Worm (Caenorhabditis elegans) whole organism, late embryonic: ENCODE data around the gene C45G9.14.
A peak's percentile ranks its signal among the peaks of the same experiment; 100 is the strongest.

Source experiments
- C38D4.7 ChIP-seq: fragments of 200-800 bp; sonication (Bioruptor generic); optimal IDR thresholded peaks from 2 replicates; lab custom pipeline; 2018; ENCODE audit warnings: mild to moderate bottlenecking, missing genetic modification characterization, moderate library complexity, missing compliant biosample characterization
- F13H6.1 ChIP-seq: sonication (generic microtip); optimal IDR thresholded peaks from 2 replicates; lab custom pipeline; 2016; ENCODE audit warnings: missing genetic modification characterization, missing compliant biosample characterization
- K02D7.2 ChIP-seq: sonication (generic microtip); optimal IDR thresholded peaks from 2 replicates; lab custom pipeline; 2017; ENCODE audit warnings: mild to moderate bottlenecking, missing genetic modification characterization, missing compliant biosample characterization
- Y22D7AL.16 ChIP-seq: sonication (generic microtip); optimal IDR thresholded peaks from 2 replicates; lab custom pipeline; 2016; ENCODE audit warnings: missing genetic modification characterization, missing compliant biosample characterization
- ama-1 ChIP-seq: fragments of 150-350 bp; optimal IDR thresholded peaks from 2 replicates; lab custom pipeline; 2014
- ceh-14 ChIP-seq: sonication (generic microtip); optimal IDR thresholded peaks from 2 replicates; lab custom pipeline; 2016; ENCODE audit warnings: missing genotype, missing genetic modification characterization, missing compliant biosample characterization
- ceh-2 ChIP-seq: sonication (generic microtip); optimal IDR thresholded peaks from 2 replicates; lab custom pipeline; 2016; ENCODE audit warnings: missing genotype, missing genetic modification characterization, missing compliant biosample characterization
- ceh-30 ChIP-seq: fragments of 150-350 bp; optimal IDR thresholded peaks from 2 replicates; lab custom pipeline; 2014; ENCODE audit warnings: missing biosample characterization, missing genetic modification characterization
- ceh-31 ChIP-seq: sonication (generic microtip); optimal IDR thresholded peaks from 2 replicates; lab custom pipeline; 2016; ENCODE audit warnings: missing genetic modification characterization, missing compliant biosample characterization
- ceh-34 ChIP-seq: sonication (generic microtip); optimal IDR thresholded peaks from 2 replicates; lab custom pipeline; 2016; ENCODE audit warnings: mild to moderate bottlenecking, missing genetic modification characterization, missing compliant biosample characterization
- ceh-48 ChIP-seq: sonication (generic microtip); optimal IDR thresholded peaks from 2 replicates; lab custom pipeline; 2016; ENCODE audit warnings: missing genetic modification characterization, inconsistent platforms, missing compliant biosample characterization
- ceh-6 ChIP-seq: fragments of 200-800 bp; sonication (Bioruptor generic); optimal IDR thresholded peaks from 2 replicates; lab custom pipeline; 2018; ENCODE audit warnings: mild to moderate bottlenecking, missing genetic modification characterization, missing compliant biosample characterization
- ceh-9 ChIP-seq: sonication (generic microtip); optimal IDR thresholded peaks from 2 replicates; lab custom pipeline; 2016; ENCODE audit warnings: mild to moderate bottlenecking, missing genetic modification characterization, inconsistent platforms, missing compliant biosample characterization
- dmd-4 ChIP-seq: sonication (generic microtip); optimal IDR thresholded peaks from 2 replicates; lab custom pipeline; 2016; ENCODE audit warnings: borderline replicate concordance, missing genetic modification characterization, missing compliant biosample characterization
- elt-2 ChIP-seq: sonication (generic microtip); optimal IDR thresholded peaks from 2 replicates; lab custom pipeline; 2016; ENCODE audit warnings: missing genetic modification reagents, missing genetic modification characterization, missing compliant biosample characterization
- eyg-1 ChIP-seq: sonication (generic microtip); optimal IDR thresholded peaks from 2 replicates; lab custom pipeline; 2016; ENCODE audit warnings: missing genotype, missing genetic modification characterization, missing compliant biosample characterization
- fax-1 ChIP-seq: sonication (generic microtip); optimal IDR thresholded peaks from 2 replicates; lab custom pipeline; 2016; ENCODE audit warnings: missing genotype, missing genetic modification characterization, missing compliant biosample characterization
- fkh-6 ChIP-seq: sonication (generic microtip); optimal IDR thresholded peaks from 2 replicates; lab custom pipeline; 2016; ENCODE audit warnings: missing genetic modification characterization, missing compliant biosample characterization
- hlh-30 ChIP-seq: sonication (generic microtip); optimal IDR thresholded peaks from 2 replicates; lab custom pipeline; 2017; ENCODE audit warnings: antibody characterized with exemption, missing genetic modification characterization, missing compliant biosample characterization; ENCODE audit not compliant: insufficient read depth
- hlh-6 ChIP-seq: sonication (generic microtip); optimal IDR thresholded peaks from 2 replicates; lab custom pipeline; 2016; ENCODE audit warnings: missing genotype, missing genetic modification characterization, missing compliant biosample characterization
- hlh-8 ChIP-seq: sonication (generic microtip); optimal IDR thresholded peaks from 2 replicates; lab custom pipeline; 2016; ENCODE audit warnings: missing genotype, missing genetic modification characterization, missing compliant biosample characterization
- lim-6 ChIP-seq: sonication (generic microtip); optimal IDR thresholded peaks from 2 replicates; lab custom pipeline; 2016; ENCODE audit warnings: missing genetic modification characterization, missing compliant biosample characterization
- lin-11 ChIP-seq: fragments of 200-800 bp; sonication (Bioruptor generic); optimal IDR thresholded peaks from 2 replicates; lab custom pipeline; 2018; ENCODE audit warnings: mild to moderate bottlenecking, missing genetic modification characterization, missing compliant biosample characterization
- mec-3 ChIP-seq: sonication (generic microtip); optimal IDR thresholded peaks from 2 replicates; lab custom pipeline; 2016; ENCODE audit warnings: borderline replicate concordance, missing genetic modification characterization, missing compliant biosample characterization
- nfya-1 ChIP-seq: sonication (generic microtip); optimal IDR thresholded peaks from 2 replicates; lab custom pipeline; 2017; ENCODE audit warnings: missing genetic modification characterization, mild to moderate bottlenecking, missing compliant biosample characterization, antibody characterized with exemption, moderate library complexity
- nhr-232 ChIP-seq: sonication (generic microtip); optimal IDR thresholded peaks from 2 replicates; lab custom pipeline; 2016; ENCODE audit warnings: missing genetic modification characterization, missing compliant biosample characterization
- pat-9 ChIP-seq: fragments of 200-800 bp; sonication (Bioruptor generic); optimal IDR thresholded peaks from 2 replicates; lab custom pipeline; 2018; ENCODE audit warnings: mild to moderate bottlenecking, missing genetic modification characterization, moderate library complexity, missing compliant biosample characterization
- pha-2 ChIP-seq: sonication (generic microtip); optimal IDR thresholded peaks from 2 replicates; lab custom pipeline; 2017; ENCODE audit warnings: mild to moderate bottlenecking, missing genetic modification characterization, missing compliant biosample characterization
- pha-4 ChIP-seq: fragments of 150-350 bp; optimal IDR thresholded peaks from 2 replicates; lab custom pipeline; 2018; ENCODE audit warnings: missing biosample characterization, missing genetic modification reagents, missing genetic modification characterization
- pqm-1 ChIP-seq: sonication (generic microtip); optimal IDR thresholded peaks from 2 replicates; lab custom pipeline; 2016; ENCODE audit warnings: missing genetic modification characterization, missing compliant biosample characterization
- pros-1 ChIP-seq: fragments of 150-350 bp; optimal IDR thresholded peaks from 2 replicates; lab custom pipeline; 2014; ENCODE audit warnings: missing biosample characterization, missing genetic modification reagents, missing genetic modification characterization
- rnt-1 ChIP-seq: sonication (generic microtip); optimal IDR thresholded peaks from 2 replicates; lab custom pipeline; 2016; ENCODE audit warnings: missing genetic modification characterization, missing compliant biosample characterization
- sdc-2 ChIP-seq: sonication (generic microtip); optimal IDR thresholded peaks from 2 replicates; lab custom pipeline; 2016; ENCODE audit warnings: missing genotype, missing genetic modification characterization, missing compliant biosample characterization
- sox-2 ChIP-seq: fragments of 200-800 bp; sonication (Bioruptor generic); IDR thresholded peaks from 2 replicates; pipeline ENCODE4 v1.3.6; 2022; ENCODE audit warnings: missing genetic modification reagents, missing genetic modification characterization, missing compliant biosample characterization
- sox-4 ChIP-seq: sonication (generic microtip); optimal IDR thresholded peaks from 2 replicates; lab custom pipeline; 2017; ENCODE audit warnings: mild to moderate bottlenecking, missing genetic modification characterization, inconsistent platforms, missing compliant biosample characterization
- syd-9 ChIP-seq: sonication (generic microtip); optimal IDR thresholded peaks from 2 replicates; lab custom pipeline; 2016; ENCODE audit warnings: mild to moderate bottlenecking, missing genetic modification characterization, moderate library complexity, missing compliant biosample characterization
- ttx-3 ChIP-seq: sonication (generic microtip); optimal IDR thresholded peaks from 2 replicates; lab custom pipeline; 2016; ENCODE audit warnings: missing genetic modification reagents, missing genetic modification characterization, missing compliant biosample characterization
- unc-3 ChIP-seq, 2 experiments: fragments of 200-800 bp in 1 of 2; sonication (Bioruptor generic) in 1 of 2; sonication (generic microtip) in 1 of 2; conservative IDR thresholded peaks in 1 of 2; optimal IDR thresholded peaks in 1 of 2; 2 replicates each; pipeline versions ENCODE4 v1.3.6 to Lab custom; 2016 to 2022; ENCODE audit warnings: missing compliant biosample characterization in 2 of 2, missing genetic modification characterization in 2 of 2, missing genetic modification reagents in 1 of 2
- unc-86 ChIP-seq: sonication (generic microtip); optimal IDR thresholded peaks from 2 replicates; lab custom pipeline; 2016; ENCODE audit warnings: missing genetic modification characterization, missing compliant biosample characterization
- ztf-16 ChIP-seq: sonication (generic microtip); optimal IDR thresholded peaks from 2 replicates; lab custom pipeline; 2017; ENCODE audit warnings: missing genetic modification characterization, missing compliant biosample characterization

Gene C45G9.14

DNA sequence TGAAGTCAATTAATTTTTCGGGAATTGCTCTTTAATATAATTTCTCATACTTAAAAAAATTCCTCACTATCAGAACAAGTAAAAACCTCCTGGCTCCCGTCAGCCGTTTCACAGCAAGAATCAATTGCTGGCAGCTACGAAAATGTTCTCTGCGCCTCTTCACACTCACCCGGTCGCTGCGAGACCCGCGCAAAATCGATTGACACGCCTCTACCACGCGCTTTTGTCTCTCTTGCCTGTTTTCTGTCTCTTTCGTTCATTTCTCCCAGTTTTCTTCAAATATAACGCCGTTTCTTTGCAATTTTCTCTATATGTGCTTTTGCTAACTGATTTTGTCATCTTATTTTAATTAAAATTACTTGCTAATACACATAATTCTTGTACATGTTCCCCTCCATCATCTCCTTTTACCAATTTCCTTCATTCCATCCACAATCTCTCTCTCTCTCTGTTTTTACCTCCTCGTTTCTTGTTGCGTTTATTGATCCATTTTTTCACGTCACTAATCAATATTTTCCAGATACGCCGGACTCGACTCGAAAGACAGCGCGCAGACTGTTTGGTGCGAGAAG lies 20.3 kb upstream of the C45G9.14 start, which contains the start of gene pcf-11 (continued):
- TF ChIP-seq unc-86: peak; percentile 7
- no peak for TF ChIP-seq fkh-6 (tag; lab: Kevin White, UChicago)
- no peak for TF ChIP-seq nhr-232 (tag; lab: Kevin White, UChicago)
- TF ChIP-seq ceh-48 (tag; lab: Kevin White, UChicago): peak; percentile 83

- TF ChIP-seq dmd-4 (tag; lab: Kevin White, UChicago) (no peak), ama-1 (lab: Kevin White, UChicago) (peak; percentile 34), ceh-31 (tag; lab: Kevin White, UChicago) (no peak), unc-3 (GFP tag; conservative IDR thresholded peaks at IDR 0.05; lab: Robert Waterston, UW) (no peak), unc-3 (tag; optimal IDR thresholded peaks at IDR 0.05; lab: Kevin White, UChicago) (no peak), rnt-1 (tag; lab: Kevin White, UChicago) (no peak), C38D4.7 (GFP tag; lab: Kevin White, UChicago) (no peak)
- TF ChIP-seq, all 69 proteins: peak for 1
These were observed 19.6 kb upstream of the C45G9.14 start for ce11 chrIII:5025136-5025629.

- TF ChIP-seq elt-2: no peak
These were observed 18.4 kb upstream of the C45G9.14 start for ce11 chrIII:5026366-5026765.

DNA sequence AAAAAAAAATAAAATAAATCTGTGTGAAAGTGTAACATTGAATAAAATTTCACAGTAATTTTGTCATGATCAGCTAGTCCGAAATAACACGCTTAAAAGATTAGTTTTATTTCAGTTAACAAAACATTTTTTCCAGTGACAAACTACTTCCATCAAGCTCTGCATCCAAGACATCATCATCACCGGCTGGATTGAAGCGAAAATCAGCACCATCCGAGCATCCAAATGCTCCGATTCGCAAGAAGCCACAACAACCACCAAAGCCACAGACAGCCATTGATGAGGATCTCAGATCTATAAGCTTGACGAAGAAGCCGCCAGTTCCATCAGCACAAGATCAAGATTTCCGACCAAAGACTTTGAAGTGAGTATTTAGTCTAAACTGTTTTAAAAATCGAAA lies 17.6 kb upstream of the C45G9.14 start:
- TF ChIP-seq ceh-14 (no peak), eyg-1 (tag; lab: Kevin White, UChicago) (no peak), ceh-48 (tag; lab: Kevin White, UChicago) (no peak), ceh-30 (tag; lab: Kevin White, UChicago) (no peak), pha-4 (tag; lab: Kevin White, UChicago) (no peak), hlh-30 (tag; lab: Kevin White, UChicago) (no peak), K02D7.2 (tag; lab: Kevin White, UChicago) (no peak), ceh-9 (tag; lab: Kevin White, UChicago) (no peak)
- TF ChIP-seq, all 69 proteins: peak for 0

DNA sequence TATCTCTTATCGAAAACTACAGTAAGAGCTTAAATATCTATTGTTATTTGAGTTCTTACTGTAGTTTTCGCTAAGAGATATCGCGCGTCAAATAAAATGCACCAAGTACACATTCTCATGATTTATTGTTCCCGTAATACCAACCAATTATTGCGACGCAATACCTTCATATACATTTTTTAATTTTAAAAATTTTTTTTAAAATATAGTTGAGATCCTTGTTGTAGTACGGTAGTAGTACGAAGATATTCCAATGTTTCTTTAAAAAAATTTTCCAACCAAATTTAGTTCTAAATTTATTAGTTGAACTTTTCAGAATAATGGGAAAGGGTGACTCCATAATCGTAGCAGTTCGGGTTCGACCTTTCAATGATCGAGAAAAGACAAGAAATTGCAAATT lies 14.2 kb upstream of the C45G9.14 start, which contains the start of gene klp-6:
klp-6 (plus strand) TSS at position 301 of the 400 bp plus-strand sequence.
- TF ChIP-seq Y22D7AL.16 (tag; lab: Kevin White, UChicago): no peak
- no peak for TF ChIP-seq fax-1 (tag; lab: Kevin White, UChicago)
- TF ChIP-seq lin-11 (tag; lab: Kevin White, UChicago): no peak
- TF ChIP-seq C38D4.7 (GFP tag; lab: Kevin White, UChicago): no peak
- no peak for TF ChIP-seq ceh-48 (tag; lab: Kevin White, UChicago)

- TF ChIP-seq nfya-1 (tag; lab: Kevin White, UChicago) (peak; percentile 72), ceh-2 (peak; percentile 72), pat-9 (peak; percentile 81), pqm-1 (tag; lab: Kevin White, UChicago) (peak; percentile 60), hlh-6 (peak; percentile 91), ceh-6 (GFP tag; lab: Kevin White, UChicago) (peak; percentile 84), sdc-2 (tag; lab: Kevin White, UChicago) (peak; percentile 82), ttx-3 (tag; lab: Kevin White, UChicago) (peak; percentile 81), ceh-14 (peak; percentile 83), ztf-16 (peak; percentile 86), F13H6.1 (peak; percentile 85), syd-9 (peak; percentile 87), ceh-9 (tag; lab: Kevin White, UChicago) (peak; percentile 39), sox-2 (peak; percentile 65), ceh-34 (tag; lab: Kevin White, UChicago) (peak; percentile 96), pros-1 (tag; lab: Kevin White, UChicago) (peak; percentile 24), pha-2 (peak; percentile 86), mec-3 (tag; lab: Kevin White, UChicago) (peak; percentile 51), sox-4 (tag; lab: Kevin White, UChicago) (peak; percentile 75), hlh-8 (peak; percentile 52), nhr-232 (tag; lab: Kevin White, UChicago) (peak; percentile 81), ceh-31 (tag; lab: Kevin White, UChicago) (peak; percentile 81), lim-6 (tag; lab: Kevin White, UChicago) (peak; percentile 45)
These were observed 13.4 kb upstream of the C45G9.14 start for ce11 chrIII:5031375-5031836.
